Fruit fly (Drosophila melanogaster) Kc167 (cell line): ENCODE results near the gene CG43089.

Experiments used
- Myc ChIP-seq: fragments of >200 bp; optimal IDR thresholded peaks from 2 replicates; lab custom pipeline; 2017; ENCODE audit warnings: missing external identifiers
- Sin3A ChIP-seq: fragments of >200 bp; optimal IDR thresholded peaks from 2 replicates; lab custom pipeline; 2018; ENCODE audit warnings: missing external identifiers

dm6 chr3L:3672490-3673107 lies 41.2 kb upstream of the CG43089 start:
- TF ChIP-seq Sin3A (lab: Kevin White, UChicago), result no peak
- no peak for TF ChIP-seq Myc (lab: Kevin White, UChicago)
